Fruit fly (Drosophila melanogaster) whole organism, wandering third instar larva: Measurements from ENCODE around the gene Syt7.

Experiments
- Abd-B ChIP-seq: fragments of >200 bp; optimal IDR thresholded peaks from 2 replicates; lab custom pipeline; 2017; ENCODE audit warnings: missing biosample characterization, missing genetic modification characterization
- CG9705 ChIP-seq: fragments of 200-800 bp; sonication (Bioruptor generic); optimal IDR thresholded peaks from 2 replicates; lab custom pipeline; 2018; ENCODE audit warnings: missing biosample characterization, mild to moderate bottlenecking, missing genetic modification characterization
- CrebA ChIP-seq: fragments of 200-800 bp; sonication (Bioruptor generic); optimal IDR thresholded peaks from 2 replicates; lab custom pipeline; 2016; ENCODE audit warnings: missing biosample characterization, mild to moderate bottlenecking, missing genetic modification characterization, borderline replicate concordance
- Hnf4 ChIP-seq: fragments of 200-800 bp; sonication (Bioruptor generic); optimal IDR thresholded peaks from 2 replicates; lab custom pipeline; 2016; ENCODE audit warnings: missing biosample characterization, mild to moderate bottlenecking, missing genetic modification characterization
- Mio ChIP-seq: sonication (Bioruptor generic); optimal IDR thresholded peaks from 2 replicates; lab custom pipeline; 2016; ENCODE audit warnings: missing biosample characterization, missing genetic modification characterization
- Myc ChIP-seq: fragments of >200 bp; optimal IDR thresholded peaks from 2 replicates; lab custom pipeline; 2017
- N ChIP-seq: fragments of >200 bp; optimal IDR thresholded peaks from 2 replicates; lab custom pipeline; 2018; ENCODE audit warnings: missing biosample characterization, missing external identifiers, missing genetic modification characterization
- dsf ChIP-seq: sonication (Bioruptor generic); optimal IDR thresholded peaks from 2 replicates; lab custom pipeline; 2016; ENCODE audit warnings: missing biosample characterization, missing genetic modification characterization, borderline replicate concordance
- ey ChIP-seq: fragments of 200-800 bp; sonication (Bioruptor generic); optimal IDR thresholded peaks from 2 replicates; lab custom pipeline; 2016; ENCODE audit warnings: missing biosample characterization, missing genetic modification characterization
- psq ChIP-seq: fragments of 200-800 bp; sonication (Bioruptor generic); optimal IDR thresholded peaks from 3 replicates; lab custom pipeline; 2017; ENCODE audit warnings: missing biosample characterization, mild to moderate bottlenecking, missing genetic modification characterization, moderate library complexity
- sage ChIP-seq: fragments of 200-800 bp; sonication (Bioruptor generic); optimal IDR thresholded peaks from 2 replicates; lab custom pipeline; 2016; ENCODE audit warnings: missing biosample characterization, mild to moderate bottlenecking, missing genetic modification characterization
- usp ChIP-seq: fragments of >200 bp; optimal IDR thresholded peaks from 2 replicates; lab custom pipeline; 2017; ENCODE audit warnings: missing biosample characterization, missing genetic modification characterization

DNA sequence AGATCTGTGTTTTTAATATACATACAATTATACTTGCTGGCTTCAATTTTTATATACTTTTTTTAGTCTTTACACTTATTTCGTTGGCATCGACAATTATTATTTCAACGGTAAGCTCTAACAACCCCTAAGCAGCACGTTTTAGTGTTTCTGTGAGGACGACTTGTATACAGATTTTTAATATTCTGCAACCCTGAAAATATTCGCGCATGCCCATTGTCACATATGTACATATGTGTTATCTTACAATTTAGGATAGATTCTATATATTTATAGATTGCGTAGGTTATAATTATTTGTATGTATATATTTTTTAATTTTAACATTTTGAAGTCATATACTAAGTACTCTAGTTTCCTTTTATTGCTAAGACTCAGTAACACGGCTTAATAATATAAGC lies 53.1 kb downstream of the Syt7 start, which contains the start of gene dpr7:
- TF ChIP-seq Myc (lab: Kevin White, UChicago) (no peak), psq (no peak), CG9705 (no peak), CrebA (GFP tag; lab: Kevin White, UChicago) (no peak), dsf (GFP tag; lab: Kevin White, UChicago) (no peak), Hnf4 (GFP tag; lab: Kevin White, UChicago) (no peak), ey (no peak), sage (GFP tag; lab: Kevin White, UChicago) (no peak), N (GFP tag; lab: Kevin White, UChicago) (no peak), Abd-B (GFP tag; lab: Kevin White, UChicago) (no peak), usp (no peak), Mio (GFP tag; lab: Kevin White, UChicago) (no peak)
